Fruit fly (Drosophila melanogaster) whole organism, prepupa: ENCODE data around the gene net.

Experiments used
- CG10669 ChIP-seq: fragments of 200-800 bp; sonication (Bioruptor generic); optimal IDR thresholded peaks from 3 replicates; lab custom pipeline; 2018; ENCODE audit warnings: missing biosample characterization, mild to moderate bottlenecking, missing genetic modification characterization, moderate library complexity
- CG11294 ChIP-seq: fragments of 200-800 bp; sonication (Bioruptor generic); IDR thresholded peaks from 2 replicates; pipeline ENCODE4 v1.3.6; 2022; ENCODE audit warnings: missing biosample characterization, missing genetic modification characterization
- CG11902 ChIP-seq: fragments of 200-800 bp; sonication (Bioruptor generic); optimal IDR thresholded peaks from 3 replicates; lab custom pipeline; 2016; ENCODE audit warnings: missing biosample characterization, missing genetic modification characterization
- CG15336 ChIP-seq: fragments of 200-800 bp; sonication (Bioruptor generic); IDR thresholded peaks from 2 replicates; pipeline ENCODE4 v1.3.6; 2022; ENCODE audit warnings: missing biosample characterization, missing genetic modification characterization
- CG1621 ChIP-seq: fragments of 200-800 bp; sonication (Bioruptor generic); optimal IDR thresholded peaks from 3 replicates; lab custom pipeline; 2018; ENCODE audit warnings: missing biosample characterization, mild to moderate bottlenecking, missing genetic modification characterization
- CG16779 ChIP-seq: fragments of 200-800 bp; sonication (Bioruptor generic); optimal IDR thresholded peaks from 3 replicates; lab custom pipeline; 2017; ENCODE audit warnings: missing biosample characterization, mild to moderate bottlenecking, missing genetic modification characterization
- CG3032 ChIP-seq: fragments of 200-800 bp; optimal IDR thresholded peaks from 2 replicates; lab custom pipeline; 2019; ENCODE audit warnings: missing biosample characterization, mild to moderate bottlenecking, missing genetic modification characterization, moderate library complexity
- CG32006 ChIP-seq: fragments of 200-800 bp; sonication (Bioruptor generic); optimal IDR thresholded peaks from 3 replicates; lab custom pipeline; 2017; ENCODE audit warnings: missing biosample characterization, mild to moderate bottlenecking, missing genetic modification characterization
- CG34406 ChIP-seq: fragments of 200-800 bp; sonication (Bioruptor generic); optimal IDR thresholded peaks from 3 replicates; lab custom pipeline; 2016; ENCODE audit warnings: missing biosample characterization, missing genetic modification characterization
- CG3919 ChIP-seq: fragments of 200-800 bp; sonication (Bioruptor generic); optimal IDR thresholded peaks from 3 replicates; lab custom pipeline; 2016; ENCODE audit warnings: missing biosample characterization, missing genetic modification characterization
- CG4318 ChIP-seq: fragments of 200-800 bp; sonication (Bioruptor generic); optimal IDR thresholded peaks from 3 replicates; lab custom pipeline; 2017; ENCODE audit warnings: missing biosample characterization, mild to moderate bottlenecking, missing genetic modification characterization
- CG6163 ChIP-seq: fragments of 200-800 bp; sonication (Bioruptor generic); IDR thresholded peaks from 3 replicates; pipeline ENCODE4 v1.3.6; 2022; ENCODE audit warnings: missing biosample characterization, missing genetic modification characterization
- CG6276 ChIP-seq: fragments of 200-800 bp; sonication (Bioruptor generic); optimal IDR thresholded peaks from 2 replicates; lab custom pipeline; 2017; ENCODE audit warnings: missing biosample characterization, mild to moderate bottlenecking, missing genetic modification characterization
- CG6792 ChIP-seq: fragments of 200-800 bp; sonication (Bioruptor generic); optimal IDR thresholded peaks from 3 replicates; lab custom pipeline; 2016; ENCODE audit warnings: missing biosample characterization, missing genetic modification characterization
- CG6808 ChIP-seq: fragments of 200-800 bp; sonication (Bioruptor generic); optimal IDR thresholded peaks from 3 replicates; lab custom pipeline; 2017; ENCODE audit warnings: missing biosample characterization, missing genetic modification characterization, mild to moderate bottlenecking, moderate library complexity, missing genetic modification reagents
- CG6854 ChIP-seq: fragments of 200-800 bp; sonication (Bioruptor generic); optimal IDR thresholded peaks from 2 replicates; lab custom pipeline; 2017; ENCODE audit warnings: missing biosample characterization, mild to moderate bottlenecking, missing genetic modification characterization
- CG7368 ChIP-seq: fragments of 200-800 bp; sonication (Bioruptor generic); optimal IDR thresholded peaks from 3 replicates; lab custom pipeline; 2016; ENCODE audit warnings: missing biosample characterization, missing genetic modification characterization
- CG8119 ChIP-seq: fragments of 200-800 bp; sonication (Bioruptor generic); IDR thresholded peaks from 3 replicates; pipeline ENCODE4 v1.3.6; 2022; ENCODE audit warnings: missing biosample characterization, missing genetic modification characterization
- CG8319 ChIP-seq: fragments of 200-800 bp; sonication (Bioruptor generic); optimal IDR thresholded peaks from 3 replicates; lab custom pipeline; 2016; ENCODE audit warnings: missing biosample characterization, missing genetic modification characterization
- CG8632 ChIP-seq: fragments of 200-800 bp; sonication (Bioruptor generic); optimal IDR thresholded peaks from 3 replicates; lab custom pipeline; 2016; ENCODE audit warnings: missing biosample characterization, missing genetic modification characterization
- CG9139 ChIP-seq: fragments of 200-800 bp; sonication (Bioruptor generic); optimal IDR thresholded peaks from 3 replicates; lab custom pipeline; 2017; ENCODE audit warnings: missing biosample characterization, mild to moderate bottlenecking, missing genetic modification characterization
- Eip75B ChIP-seq: fragments of 200-800 bp; sonication (Bioruptor generic); optimal IDR thresholded peaks from 3 replicates; lab custom pipeline; 2016; ENCODE audit warnings: missing biosample characterization, missing genetic modification characterization
- Eip78C ChIP-seq: fragments of 200-800 bp; sonication (Bioruptor generic); peaks from one replicate; lab custom pipeline; 2016; ENCODE audit warnings: missing biosample characterization, missing genetic modification characterization
- Eip93F ChIP-seq: fragments of 200-800 bp; sonication (Bioruptor generic); optimal IDR thresholded peaks from 2 replicates; lab custom pipeline; 2016; ENCODE audit warnings: missing biosample characterization, mild to moderate bottlenecking, missing genetic modification characterization
- Ets21C ChIP-seq: fragments of 200-800 bp; sonication (Bioruptor generic); optimal IDR thresholded peaks from 3 replicates; lab custom pipeline; 2016; ENCODE audit warnings: missing biosample characterization, missing genetic modification characterization
- Ets96B ChIP-seq: fragments of 200-800 bp; optimal IDR thresholded peaks from 2 replicates; lab custom pipeline; 2019; ENCODE audit warnings: missing biosample characterization, mild to moderate bottlenecking, missing genetic modification characterization, moderate library complexity
- Gug ChIP-seq: fragments of 200-800 bp; sonication (Bioruptor generic); IDR thresholded peaks from 2 replicates; pipeline ENCODE4 v1.3.6; 2022; ENCODE audit warnings: missing biosample characterization, missing genetic modification characterization
- Hr38 ChIP-seq: sonication (Bioruptor generic); optimal IDR thresholded peaks from 2 replicates; lab custom pipeline; 2016; ENCODE audit warnings: missing biosample characterization, missing genetic modification characterization
- Hr4 ChIP-seq: fragments of 200-800 bp; sonication (Bioruptor generic); optimal IDR thresholded peaks from 3 replicates; lab custom pipeline; 2016; ENCODE audit warnings: missing biosample characterization, missing genetic modification characterization
- Lpt ChIP-seq: fragments of 200-800 bp; sonication (Bioruptor generic); optimal IDR thresholded peaks from 3 replicates; lab custom pipeline; 2016; ENCODE audit warnings: missing biosample characterization, missing genetic modification characterization
- Met ChIP-seq: fragments of 200-800 bp; sonication (Bioruptor generic); optimal IDR thresholded peaks from 3 replicates; lab custom pipeline; 2016; ENCODE audit warnings: missing biosample characterization, missing genetic modification characterization
- OdsH ChIP-seq: fragments of 200-800 bp; sonication (Bioruptor generic); optimal IDR thresholded peaks from 3 replicates; lab custom pipeline; 2016; ENCODE audit warnings: missing biosample characterization, missing genetic modification characterization
- Sox102F ChIP-seq: fragments of 200-800 bp; sonication (Bioruptor generic); optimal IDR thresholded peaks from 2 replicates; lab custom pipeline; 2016; ENCODE audit warnings: missing biosample characterization, mild to moderate bottlenecking, missing genetic modification characterization
- Sox14 ChIP-seq: fragments of 200-800 bp; sonication (Bioruptor generic); optimal IDR thresholded peaks from 3 replicates; lab custom pipeline; 2016; ENCODE audit warnings: missing biosample characterization, missing genetic modification characterization
- achi ChIP-seq: fragments of 200-800 bp; sonication (Bioruptor generic); optimal IDR thresholded peaks from 3 replicates; lab custom pipeline; 2016; ENCODE audit warnings: missing biosample characterization, missing genetic modification characterization
- dac ChIP-seq: fragments of 200-800 bp; sonication (Bioruptor generic); optimal IDR thresholded peaks from 2 replicates; lab custom pipeline; 2017; ENCODE audit warnings: missing biosample characterization, mild to moderate bottlenecking, missing genetic modification characterization
- dsx ChIP-seq: fragments of 200-800 bp; optimal IDR thresholded peaks from 3 replicates; lab custom pipeline; 2019; ENCODE audit warnings: missing biosample characterization, mild to moderate bottlenecking, missing genetic modification characterization, moderate library complexity; ENCODE audit not compliant: poor library complexity, severe bottlenecking
- esn ChIP-seq: fragments of 200-800 bp; sonication (Bioruptor generic); optimal IDR thresholded peaks from 2 replicates; lab custom pipeline; 2016; ENCODE audit warnings: missing biosample characterization, mild to moderate bottlenecking, missing genetic modification characterization, moderate library complexity
- fkh ChIP-seq: fragments of 200-800 bp; sonication (Bioruptor generic); optimal IDR thresholded peaks from 3 replicates; lab custom pipeline; 2017; ENCODE audit warnings: missing biosample characterization, mild to moderate bottlenecking, missing genetic modification characterization, moderate library complexity
- lz ChIP-seq: fragments of 200-800 bp; sonication (Bioruptor generic); optimal IDR thresholded peaks from 3 replicates; lab custom pipeline; 2016; ENCODE audit warnings: missing biosample characterization, missing genetic modification characterization
- net ChIP-seq: fragments of 200-800 bp; sonication (Bioruptor generic); optimal IDR thresholded peaks from 3 replicates; lab custom pipeline; 2016; ENCODE audit warnings: missing biosample characterization, missing genetic modification characterization
- pdm3 ChIP-seq: fragments of 200-800 bp; sonication (Bioruptor generic); optimal IDR thresholded peaks from 3 replicates; lab custom pipeline; 2016; ENCODE audit warnings: missing biosample characterization, missing genetic modification characterization
- salr ChIP-seq, 2 experiments: fragments of 200-800 bp; sonication (Bioruptor generic); optimal IDR thresholded peaks; 3 replicates each; lab custom pipeline; 2016 to 2018; ENCODE audit warnings: missing biosample characterization in 2 of 2, missing genetic modification characterization in 2 of 2, mild to moderate bottlenecking in 1 of 2
- ss ChIP-seq, 2 experiments: fragments of 200-800 bp; sonication (Bioruptor generic); optimal IDR thresholded peaks; 2 replicates in 1 of 2; 3 replicates in 1 of 2; lab custom pipeline; 2017 to 2018; ENCODE audit warnings: mild to moderate bottlenecking in 2 of 2, missing biosample characterization in 2 of 2, missing genetic modification characterization in 2 of 2, moderate library complexity in 1 of 2
- topi ChIP-seq: fragments of 200-800 bp; sonication (Bioruptor generic); optimal IDR thresholded peaks from 3 replicates; lab custom pipeline; 2016; ENCODE audit warnings: missing biosample characterization, missing genetic modification characterization
- vri ChIP-seq: fragments of 200-800 bp; sonication (Bioruptor generic); optimal IDR thresholded peaks from 3 replicates; lab custom pipeline; 2016; ENCODE audit warnings: missing biosample characterization, mild to moderate bottlenecking, missing genetic modification characterization

net gene

dm6 chr2L:121456-121831 is 34.3 kb upstream of the net start, which contains the start of gene CG4822 (continued):
- peak; percentile 61; the same call in 2 of the 3 replicates for TF ChIP-seq CG8119
- no peak for TF ChIP-seq CG11902
- TF ChIP-seq CG6163 (GFP tag; lab: Robert Waterston, UW), result peak; percentile 58; the same call in 2 of the 3 replicates
- TF ChIP-seq CG6854 (GFP tag; lab: Kevin White, UChicago), result no peak
- TF ChIP-seq CG6276 (GFP tag; lab: Kevin White, UChicago), result no peak
- peak; percentile 30 for TF ChIP-seq fkh (GFP tag; lab: Kevin White, UChicago)
- no peak for TF ChIP-seq CG4318 (GFP tag; lab: Kevin White, UChicago)
- TF ChIP-seq ss (GFP tag; optimal IDR thresholded peaks at IDR 0.05; lab: Kevin White, UChicago), result peak; percentile 10 to 23
- TF ChIP-seq vri (GFP tag; lab: Kevin White, UChicago), result no peak
- TF ChIP-seq Hr4 (GFP tag; lab: Kevin White, UChicago), result no peak
- TF ChIP-seq esn (GFP tag; lab: Kevin White, UChicago), result no peak
- no peak for TF ChIP-seq CG8632 (GFP tag; lab: Kevin White, UChicago)
- TF ChIP-seq CG7368 (GFP tag; lab: Kevin White, UChicago), result no peak
- TF ChIP-seq Met, result no peak
- peak; percentile 80 for TF ChIP-seq Lpt (GFP tag; lab: Kevin White, UChicago)

- TF ChIP-seq CG6808 (no peak), topi (GFP tag; lab: Kevin White, UChicago) (peak; percentile 32), Sox102F (GFP tag; lab: Kevin White, UChicago) (no peak), CG16779 (tag; lab: Kevin White, UChicago) (no peak), CG11294 (GFP tag; lab: Robert Waterston, UW) (no peak), CG32006 (peak; percentile 74), Hr38 (GFP tag; lab: Kevin White, UChicago) (no peak), CG8119 (no peak), CG11902 (no peak), CG8632 (GFP tag; lab: Kevin White, UChicago) (no peak), pdm3 (no peak), OdsH (GFP tag; lab: Kevin White, UChicago) (no peak), lz (GFP tag; lab: Kevin White, UChicago) (no peak), CG3032 (no peak), fkh (GFP tag; lab: Kevin White, UChicago) (no peak), CG6792 (GFP tag; lab: Kevin White, UChicago) (no peak), CG15336 (GFP tag; lab: Robert Waterston, UW) (no peak; the same call in 1 of the 2 replicates), CG8319 (GFP tag; lab: Kevin White, UChicago) (no peak), CG34406 (GFP tag; lab: Kevin White, UChicago) (no peak), CG9139 (GFP tag; lab: Kevin White, UChicago) (no peak), CG4318 (GFP tag; lab: Kevin White, UChicago) (peak; percentile 62), dac (GFP tag; lab: Kevin White, UChicago) (no peak), salr (GFP tag; optimal IDR thresholded peaks at IDR 0.05; lab: Kevin White, UChicago) (peak in 1 of 2 experiments; percentile 20), achi (GFP tag; lab: Kevin White, UChicago) (peak; percentile 20), Met (peak; percentile 41), Eip93F (peak; percentile 8), dsx (GFP tag; lab: Kevin White, UChicago) (no peak), vri (GFP tag; lab: Kevin White, UChicago) (no peak), CG3919 (GFP tag; lab: Kevin White, UChicago) (no peak), Lpt (GFP tag; lab: Kevin White, UChicago) (no peak), CG1621 (tag; lab: Kevin White, UChicago) (no peak), Hr4 (GFP tag; lab: Kevin White, UChicago) (peak; percentile 62), CG6276 (GFP tag; lab: Kevin White, UChicago) (peak; percentile 65), Eip75B (GFP tag; lab: Kevin White, UChicago) (no peak), Gug (GFP tag; lab: Robert Waterston, UW) (no peak), ss (GFP tag; optimal IDR thresholded peaks at IDR 0.05; lab: Kevin White, UChicago) (no peak), Ets96B (tag; lab: Kevin White, UChicago) (no peak), net (no peak), CG10669 (GFP tag; lab: Kevin White, UChicago) (peak; percentile 21), Eip78C (GFP tag; lab: Kevin White, UChicago) (peak; percentile 76), Ets21C (GFP tag; lab: Kevin White, UChicago) (peak; percentile 6), Sox14 (peak; percentile 10)
Observed at dm6 chr2L:120492-121455, 33.6 kb upstream of the net start.
